Worm (Caenorhabditis elegans) whole organism, L2 larva: ENCODE measurements around the gene irld-64.

Source experiments
- F13H6.1 ChIP-seq: sonication (generic microtip); optimal IDR thresholded peaks from 2 replicates; lab custom pipeline; 2016; ENCODE audit warnings: missing genetic modification characterization, missing compliant biosample characterization
- ZK546.5 ChIP-seq: sonication (generic microtip); optimal IDR thresholded peaks from 2 replicates; lab custom pipeline; 2017; ENCODE audit warnings: missing biosample characterization, missing genetic modification characterization
- ama-1 ChIP-seq: fragments of 150-350 bp; optimal IDR thresholded peaks from 2 replicates; lab custom pipeline; 2018; ENCODE audit warnings: inconsistent platforms
- dmd-4 ChIP-seq: sonication (generic microtip); optimal IDR thresholded peaks from 2 replicates; lab custom pipeline; 2017; ENCODE audit warnings: missing biosample characterization, missing genetic modification characterization
- lin-13 ChIP-seq: fragments of 150-350 bp; optimal IDR thresholded peaks from 2 replicates; lab custom pipeline; 2014; ENCODE audit warnings: missing biosample characterization, missing genetic modification reagents, missing genetic modification characterization
- lsy-2 ChIP-seq, 2 experiments: fragments of 150-350 bp in 1 of 2; sonication (generic microtip) in 1 of 2; optimal IDR thresholded peaks; 2 replicates each; lab custom pipeline; 2014 to 2017; ENCODE audit warnings: missing biosample characterization in 2 of 2, missing genetic modification characterization in 2 of 2
- nhr-10 ChIP-seq: sonication (generic microtip); optimal IDR thresholded peaks from 2 replicates; lab custom pipeline; 2017; ENCODE audit warnings: missing biosample characterization, missing genetic modification characterization
- nhr-11 ChIP-seq: fragments of 150-350 bp; optimal IDR thresholded peaks from 2 replicates; lab custom pipeline; 2014; ENCODE audit warnings: missing biosample characterization, missing genetic modification characterization
- nhr-12 ChIP-seq: fragments of 150-350 bp; optimal IDR thresholded peaks from 2 replicates; lab custom pipeline; 2014; ENCODE audit warnings: missing biosample characterization, missing genetic modification characterization
- nhr-77 ChIP-seq: fragments of 150-350 bp; optimal IDR thresholded peaks from 2 replicates; lab custom pipeline; 2014; ENCODE audit warnings: missing biosample characterization, missing genetic modification characterization
- unc-39 ChIP-seq: fragments of 150-350 bp; optimal IDR thresholded peaks from 2 replicates; lab custom pipeline; 2014; ENCODE audit warnings: missing biosample characterization, missing genetic modification characterization
- unc-55 ChIP-seq: fragments of 150-350 bp; sonication (generic microtip); optimal IDR thresholded peaks from 3 replicates; lab custom pipeline; 2014; ENCODE audit warnings: missing biosample characterization, missing genetic modification reagents, missing genetic modification characterization
- unc-62 ChIP-seq: fragments of 150-350 bp; optimal IDR thresholded peaks from 2 replicates; lab custom pipeline; 2014; ENCODE audit warnings: missing biosample characterization, missing genetic modification reagents, missing genetic modification characterization
- zag-1 ChIP-seq: fragments of 150-350 bp; optimal IDR thresholded peaks from 2 replicates; lab custom pipeline; 2014; ENCODE audit warnings: missing biosample characterization, missing genetic modification characterization

DNA sequence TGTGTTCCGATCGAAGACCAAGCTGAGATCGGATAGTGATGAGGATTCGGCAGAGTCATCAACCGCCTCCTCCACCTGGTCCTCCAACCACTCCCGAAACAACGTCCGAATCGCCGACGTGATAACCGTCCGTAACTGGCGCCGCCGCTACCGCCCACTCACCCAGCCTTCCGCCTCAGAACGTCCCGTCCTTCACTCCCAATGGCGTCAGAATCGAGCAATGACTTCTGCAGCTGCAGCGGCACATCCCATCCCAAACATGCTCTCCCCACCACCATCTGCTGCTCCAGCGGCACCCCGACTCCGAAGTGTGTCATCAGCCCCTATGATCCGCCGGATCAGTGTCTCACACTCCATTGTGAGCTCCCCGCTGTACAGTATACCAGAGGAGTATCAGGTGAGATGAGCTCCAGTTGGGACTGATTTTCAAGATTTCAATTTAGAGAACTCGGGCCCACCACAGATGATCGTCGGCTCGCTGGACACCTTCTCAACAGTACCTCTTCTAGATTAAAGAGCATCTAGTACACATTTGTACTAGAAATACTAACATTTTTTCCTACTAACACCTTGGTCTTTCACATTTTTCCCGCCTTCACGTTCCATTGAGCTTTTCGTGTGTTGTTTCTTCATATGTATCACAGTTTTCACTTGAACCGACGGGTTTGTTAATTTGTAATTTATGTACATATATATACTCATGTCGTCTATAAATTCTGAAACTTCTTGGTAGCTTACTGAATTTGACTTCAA is 4.4 kb downstream of the irld-64 start:
- no peak for TF ChIP-seq ama-1 (lab: Kevin White, UChicago)
- no peak for TF ChIP-seq unc-55 (GFP tag; lab: Kevin White, UChicago)
- TF ChIP-seq zag-1 (tag; lab: Kevin White, UChicago): no peak
- TF ChIP-seq lin-13 (GFP tag; lab: Kevin White, UChicago): no peak
- TF ChIP-seq unc-62 (GFP tag; lab: Kevin White, UChicago): no peak
- TF ChIP-seq nhr-10 (tag; lab: Kevin White, UChicago): no peak
- no peak for TF ChIP-seq F13H6.1 (tag; lab: Kevin White, UChicago)
- TF ChIP-seq lsy-2 (tag; optimal IDR thresholded peaks at IDR 0.05; lab: Kevin White, UChicago): no peak
- TF ChIP-seq unc-39 (tag; lab: Kevin White, UChicago): no peak
- no peak for TF ChIP-seq ZK546.5 (tag; lab: Kevin White, UChicago)
- TF ChIP-seq dmd-4 (tag; lab: Kevin White, UChicago): no peak
- TF ChIP-seq nhr-77 (tag; lab: Kevin White, UChicago): no peak
- no peak for TF ChIP-seq nhr-11 (tag; lab: Kevin White, UChicago)
- no peak for TF ChIP-seq nhr-12 (tag; lab: Kevin White, UChicago)
